Worm (Caenorhabditis elegans) whole organism, late embryonic: Measurements from ENCODE around the gene eif-3.L.

Experiments used
- C38D4.7 ChIP-seq: fragments of 200-800 bp; sonication (Bioruptor generic); optimal IDR thresholded peaks from 2 replicates; lab custom pipeline; 2018; ENCODE audit warnings: mild to moderate bottlenecking, missing genetic modification characterization, moderate library complexity, missing compliant biosample characterization
- K02D7.2 ChIP-seq: sonication (generic microtip); optimal IDR thresholded peaks from 2 replicates; lab custom pipeline; 2017; ENCODE audit warnings: mild to moderate bottlenecking, missing genetic modification characterization, missing compliant biosample characterization
- Y22D7AL.16 ChIP-seq: sonication (generic microtip); optimal IDR thresholded peaks from 2 replicates; lab custom pipeline; 2016; ENCODE audit warnings: missing genetic modification characterization, missing compliant biosample characterization
- ahr-1 ChIP-seq: sonication (generic microtip); optimal IDR thresholded peaks from 2 replicates; lab custom pipeline; 2016; ENCODE audit warnings: missing genetic modification characterization, missing compliant biosample characterization
- ama-1 ChIP-seq: fragments of 150-350 bp; optimal IDR thresholded peaks from 2 replicates; lab custom pipeline; 2014
- ceh-19 ChIP-seq: fragments of 200-800 bp; sonication (Bioruptor generic); optimal IDR thresholded peaks from 2 replicates; lab custom pipeline; 2018; ENCODE audit warnings: mild to moderate bottlenecking, missing genetic modification characterization, missing compliant biosample characterization
- ceh-2 ChIP-seq: sonication (generic microtip); optimal IDR thresholded peaks from 2 replicates; lab custom pipeline; 2016; ENCODE audit warnings: missing genotype, missing genetic modification characterization, missing compliant biosample characterization
- ceh-30 ChIP-seq: fragments of 150-350 bp; optimal IDR thresholded peaks from 2 replicates; lab custom pipeline; 2014; ENCODE audit warnings: missing biosample characterization, missing genetic modification characterization
- ceh-34 ChIP-seq: sonication (generic microtip); optimal IDR thresholded peaks from 2 replicates; lab custom pipeline; 2016; ENCODE audit warnings: mild to moderate bottlenecking, missing genetic modification characterization, missing compliant biosample characterization
- ceh-48 ChIP-seq: sonication (generic microtip); optimal IDR thresholded peaks from 2 replicates; lab custom pipeline; 2016; ENCODE audit warnings: missing genetic modification characterization, inconsistent platforms, missing compliant biosample characterization
- ceh-6 ChIP-seq: fragments of 200-800 bp; sonication (Bioruptor generic); optimal IDR thresholded peaks from 2 replicates; lab custom pipeline; 2018; ENCODE audit warnings: mild to moderate bottlenecking, missing genetic modification characterization, missing compliant biosample characterization
- che-1 ChIP-seq: sonication (generic microtip); optimal IDR thresholded peaks from 2 replicates; lab custom pipeline; 2016; ENCODE audit warnings: mild to moderate bottlenecking, missing genetic modification characterization, missing compliant biosample characterization
- dmd-4 ChIP-seq: sonication (generic microtip); optimal IDR thresholded peaks from 2 replicates; lab custom pipeline; 2016; ENCODE audit warnings: borderline replicate concordance, missing genetic modification characterization, missing compliant biosample characterization
- dve-1 ChIP-seq: sonication (generic microtip); optimal IDR thresholded peaks from 2 replicates; lab custom pipeline; 2017; ENCODE audit warnings: antibody characterized with exemption, mild to moderate bottlenecking, missing genetic modification characterization, missing compliant biosample characterization
- elt-2 ChIP-seq: sonication (generic microtip); optimal IDR thresholded peaks from 2 replicates; lab custom pipeline; 2016; ENCODE audit warnings: missing genetic modification reagents, missing genetic modification characterization, missing compliant biosample characterization
- ets-4 ChIP-seq: sonication (generic microtip); optimal IDR thresholded peaks from 2 replicates; lab custom pipeline; 2016; ENCODE audit warnings: missing genetic modification characterization, missing compliant biosample characterization
- fkh-6 ChIP-seq: sonication (generic microtip); optimal IDR thresholded peaks from 2 replicates; lab custom pipeline; 2016; ENCODE audit warnings: missing genetic modification characterization, missing compliant biosample characterization
- gmeb-2 ChIP-seq: sonication (generic microtip); optimal IDR thresholded peaks from 2 replicates; lab custom pipeline; 2016; ENCODE audit warnings: missing genetic modification characterization, inconsistent platforms, missing compliant biosample characterization
- hlh-13 ChIP-seq: fragments of 200-800 bp; sonication (Bioruptor generic); optimal IDR thresholded peaks from 2 replicates; lab custom pipeline; 2018; ENCODE audit warnings: mild to moderate bottlenecking, missing genetic modification characterization, missing compliant biosample characterization
- hlh-6 ChIP-seq: sonication (generic microtip); optimal IDR thresholded peaks from 2 replicates; lab custom pipeline; 2016; ENCODE audit warnings: missing genotype, missing genetic modification characterization, missing compliant biosample characterization
- hlh-8 ChIP-seq: sonication (generic microtip); optimal IDR thresholded peaks from 2 replicates; lab custom pipeline; 2016; ENCODE audit warnings: missing genotype, missing genetic modification characterization, missing compliant biosample characterization
- lim-6 ChIP-seq: sonication (generic microtip); optimal IDR thresholded peaks from 2 replicates; lab custom pipeline; 2016; ENCODE audit warnings: missing genetic modification characterization, missing compliant biosample characterization
- lin-11 ChIP-seq: fragments of 200-800 bp; sonication (Bioruptor generic); optimal IDR thresholded peaks from 2 replicates; lab custom pipeline; 2018; ENCODE audit warnings: mild to moderate bottlenecking, missing genetic modification characterization, missing compliant biosample characterization
- nfya-1 ChIP-seq: sonication (generic microtip); optimal IDR thresholded peaks from 2 replicates; lab custom pipeline; 2017; ENCODE audit warnings: missing genetic modification characterization, mild to moderate bottlenecking, missing compliant biosample characterization, antibody characterized with exemption, moderate library complexity
- nhr-11 ChIP-seq: fragments of 150-350 bp; optimal IDR thresholded peaks from 2 replicates; lab custom pipeline; 2014; ENCODE audit warnings: missing biosample characterization, missing genetic modification characterization
- nhr-232 ChIP-seq: sonication (generic microtip); optimal IDR thresholded peaks from 2 replicates; lab custom pipeline; 2016; ENCODE audit warnings: missing genetic modification characterization, missing compliant biosample characterization
- pat-9 ChIP-seq: fragments of 200-800 bp; sonication (Bioruptor generic); optimal IDR thresholded peaks from 2 replicates; lab custom pipeline; 2018; ENCODE audit warnings: mild to moderate bottlenecking, missing genetic modification characterization, moderate library complexity, missing compliant biosample characterization
- pax-1 ChIP-seq: fragments of 150-350 bp; optimal IDR thresholded peaks from 2 replicates; lab custom pipeline; 2014; ENCODE audit warnings: missing biosample characterization, missing genetic modification characterization
- pha-2 ChIP-seq: sonication (generic microtip); optimal IDR thresholded peaks from 2 replicates; lab custom pipeline; 2017; ENCODE audit warnings: mild to moderate bottlenecking, missing genetic modification characterization, missing compliant biosample characterization
- pha-4 ChIP-seq: fragments of 150-350 bp; optimal IDR thresholded peaks from 2 replicates; lab custom pipeline; 2018; ENCODE audit warnings: missing biosample characterization, missing genetic modification reagents, missing genetic modification characterization
- sdc-2 ChIP-seq: sonication (generic microtip); optimal IDR thresholded peaks from 2 replicates; lab custom pipeline; 2016; ENCODE audit warnings: missing genotype, missing genetic modification characterization, missing compliant biosample characterization
- sox-2 ChIP-seq: fragments of 200-800 bp; sonication (Bioruptor generic); IDR thresholded peaks from 2 replicates; pipeline ENCODE4 v1.3.6; 2022; ENCODE audit warnings: missing genetic modification reagents, missing genetic modification characterization, missing compliant biosample characterization
- sox-4 ChIP-seq: sonication (generic microtip); optimal IDR thresholded peaks from 2 replicates; lab custom pipeline; 2017; ENCODE audit warnings: mild to moderate bottlenecking, missing genetic modification characterization, inconsistent platforms, missing compliant biosample characterization
- syd-9 ChIP-seq: sonication (generic microtip); optimal IDR thresholded peaks from 2 replicates; lab custom pipeline; 2016; ENCODE audit warnings: mild to moderate bottlenecking, missing genetic modification characterization, moderate library complexity, missing compliant biosample characterization
- tbx-2 ChIP-seq: sonication (generic microtip); optimal IDR thresholded peaks from 2 replicates; lab custom pipeline; 2016; ENCODE audit warnings: missing genetic modification characterization, missing compliant biosample characterization
- ttx-3 ChIP-seq: sonication (generic microtip); optimal IDR thresholded peaks from 2 replicates; lab custom pipeline; 2016; ENCODE audit warnings: missing genetic modification reagents, missing genetic modification characterization, missing compliant biosample characterization
- unc-3 ChIP-seq, 2 experiments: fragments of 200-800 bp in 1 of 2; sonication (Bioruptor generic) in 1 of 2; sonication (generic microtip) in 1 of 2; conservative IDR thresholded peaks in 1 of 2; optimal IDR thresholded peaks in 1 of 2; 2 replicates each; pipeline versions ENCODE4 v1.3.6 to Lab custom; 2016 to 2022; ENCODE audit warnings: missing compliant biosample characterization in 2 of 2, missing genetic modification characterization in 2 of 2, missing genetic modification reagents in 1 of 2
- unc-55 ChIP-seq: sonication (generic microtip); optimal IDR thresholded peaks from 2 replicates; lab custom pipeline; 2017; ENCODE audit warnings: missing biosample characterization, missing genetic modification reagents, missing genetic modification characterization
- unc-86 ChIP-seq: sonication (generic microtip); optimal IDR thresholded peaks from 2 replicates; lab custom pipeline; 2016; ENCODE audit warnings: missing genetic modification characterization, missing compliant biosample characterization
- ztf-16 ChIP-seq: sonication (generic microtip); optimal IDR thresholded peaks from 2 replicates; lab custom pipeline; 2017; ENCODE audit warnings: missing genetic modification characterization, missing compliant biosample characterization

Gene eif-3.L

DNA sequence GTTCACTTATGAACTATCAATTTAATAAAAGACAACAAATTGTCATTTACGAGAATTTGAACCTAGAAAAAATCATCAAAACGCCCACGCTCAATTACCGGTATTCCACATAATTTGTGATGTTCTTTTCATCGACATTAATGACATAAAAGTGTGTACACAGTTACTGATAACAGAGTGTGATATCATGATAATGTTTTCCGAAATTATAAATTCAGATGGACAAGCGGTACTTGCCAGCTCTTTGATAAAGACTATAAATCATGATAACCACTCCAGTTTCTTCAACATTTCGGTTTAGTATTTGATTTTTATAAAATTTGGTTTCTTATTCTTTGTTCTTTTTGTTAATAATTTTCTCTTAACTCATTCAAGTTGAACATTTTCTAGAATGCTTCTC, 36.5 kb downstream of the eif-3.L start, which contains the start of gene lys-8:
Gene lys-8 (plus strand): TSS at position 391 of the 400 bp plus-strand sequence.
- no peak for TF ChIP-seq pax-1 (tag; lab: Kevin White, UChicago)
- peak; percentile 98 for TF ChIP-seq elt-2
- TF ChIP-seq, all 69 proteins: peak for 1

DNA sequence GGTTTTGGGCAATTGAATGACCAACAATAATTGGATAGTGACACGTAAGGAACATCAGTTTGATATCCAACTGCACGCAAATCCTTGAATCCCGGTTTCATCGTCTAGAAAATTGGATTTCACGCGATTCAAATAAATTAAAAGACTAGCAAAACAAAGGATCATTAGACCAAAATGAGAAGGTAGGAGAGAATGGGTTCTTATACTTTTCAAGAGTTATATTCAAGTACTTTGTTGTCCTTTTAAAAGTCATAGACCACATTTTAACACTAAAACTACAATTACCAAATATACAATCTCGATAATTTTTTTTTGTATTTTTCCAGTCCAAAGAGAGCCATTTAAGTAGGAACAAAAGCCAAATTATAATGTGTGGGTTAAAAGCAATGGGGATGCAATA, 40.0 kb downstream of the eif-3.L start, which contains the start of gene T25E4.2:
Gene T25E4.2 (minus strand): TSS at position 101 of the 400 bp plus-strand sequence.
- no peak for TF ChIP-seq nhr-11 (tag; lab: Kevin White, UChicago)
- TF ChIP-seq ahr-1 (tag; lab: Kevin White, UChicago), result no peak

DNA sequence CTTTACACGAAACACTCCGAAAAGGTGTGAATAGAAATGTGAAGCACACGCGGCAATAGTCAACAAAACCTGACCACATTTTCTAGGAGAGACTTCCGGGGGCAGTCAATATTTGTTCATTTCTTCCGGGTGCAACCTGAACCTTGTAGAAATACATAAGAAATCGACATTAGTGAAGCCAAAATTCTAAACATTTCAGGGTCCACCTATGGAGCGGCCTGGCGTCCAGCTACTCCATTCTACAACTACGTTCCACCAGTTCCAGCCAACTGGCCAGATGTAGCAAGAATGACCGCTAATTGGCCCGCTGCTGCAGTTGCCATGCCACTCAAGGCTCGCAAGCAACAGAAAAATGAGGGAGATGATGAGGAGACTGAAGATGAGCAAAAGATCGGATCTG, 43.0 kb downstream of the eif-3.L start:
- TF ChIP-seq ttx-3 (no peak), pha-4 (no peak), pat-9 (tag; lab: Kevin White, UChicago) (no peak), K02D7.2 (tag; lab: Kevin White, UChicago) (no peak)

DNA sequence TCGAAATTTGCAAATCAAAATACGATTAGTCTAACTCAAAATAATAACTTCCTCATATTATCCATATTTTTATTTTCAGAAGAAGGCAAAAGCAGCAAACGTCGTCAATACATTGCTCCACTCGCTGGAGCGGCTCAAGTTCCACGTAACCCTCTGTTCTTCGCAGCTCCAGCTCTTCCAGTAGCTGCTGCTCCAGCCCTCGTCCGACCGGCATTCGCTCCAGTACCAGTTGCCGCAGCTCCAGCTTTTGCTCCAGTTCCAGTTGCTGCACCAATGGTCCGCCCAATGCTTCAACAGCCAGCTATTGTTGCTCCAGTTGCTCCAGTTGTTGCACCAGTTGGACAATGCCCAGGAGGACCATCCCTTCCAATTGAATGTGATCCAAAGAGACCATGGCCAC, 43.6 kb downstream of the eif-3.L start:
- TF ChIP-seq lim-6, result no peak
- no peak for TF ChIP-seq C38D4.7 (GFP tag; lab: Kevin White, UChicago)
- no peak for TF ChIP-seq gmeb-2 (tag; lab: Kevin White, UChicago)
- TF ChIP-seq unc-55 (GFP tag; lab: Kevin White, UChicago), result no peak
- TF ChIP-seq hlh-8, result no peak

DNA sequence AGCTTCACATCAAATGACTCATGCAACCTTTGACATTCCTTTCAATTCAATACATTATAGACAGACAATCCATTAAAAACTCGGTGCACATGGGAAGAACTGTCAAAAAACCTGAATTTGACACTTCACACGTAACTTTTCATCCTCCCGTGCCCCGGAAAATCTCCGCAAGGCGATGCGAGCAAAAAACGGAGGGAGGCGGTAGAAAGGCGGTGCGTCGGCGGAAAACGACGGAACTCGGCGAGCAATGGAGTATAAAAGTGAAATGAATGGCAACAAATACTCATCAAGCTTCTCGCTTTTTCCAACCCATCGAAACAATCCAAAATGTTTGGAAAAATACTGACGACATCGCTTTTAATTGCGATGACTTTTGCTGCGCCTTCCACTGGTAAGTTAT, 44.2 kb downstream of the eif-3.L start, which contains the start of gene T25E4.1:
Gene T25E4.1 (plus strand): TSS at position 301 of the 400 bp plus-strand sequence.
- TF ChIP-seq ets-4 (no peak), Y22D7AL.16 (tag; lab: Kevin White, UChicago) (no peak), ceh-30 (no peak)
- TF ChIP-seq, all 69 proteins: peak for 0

DNA sequence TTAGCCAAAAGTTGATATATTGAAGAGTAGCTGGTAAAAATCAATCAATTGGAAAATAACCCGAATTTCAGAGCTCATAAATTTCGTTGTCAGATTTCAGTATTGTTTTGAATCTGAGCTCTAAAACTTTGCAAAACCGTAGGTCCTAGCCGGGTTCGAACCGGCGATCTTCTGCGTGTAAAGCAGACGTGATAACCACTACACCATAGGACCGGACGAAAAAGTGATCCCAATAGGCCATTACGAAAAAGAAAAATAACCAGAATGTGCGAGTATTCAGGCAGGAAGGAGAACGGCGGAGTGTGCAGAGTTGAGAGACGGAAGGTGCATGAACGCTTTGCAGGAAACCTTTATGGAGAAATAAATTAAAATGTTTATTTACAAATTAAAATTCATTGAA, 45.2 kb downstream of the eif-3.L start:
- TF ChIP-seq nfya-1 (tag; lab: Kevin White, UChicago), result peak; percentile 9
- TF ChIP-seq unc-3 (GFP tag; conservative IDR thresholded peaks at IDR 0.05; lab: Robert Waterston, UW), result no peak
- no peak for TF ChIP-seq unc-3 (tag; optimal IDR thresholded peaks at IDR 0.05; lab: Kevin White, UChicago)
- no peak for TF ChIP-seq ceh-2 (tag; lab: Kevin White, UChicago)
- TF ChIP-seq ztf-16 (tag; lab: Kevin White, UChicago), result no peak
- TF ChIP-seq elt-2, result peak; percentile 86
- peak; percentile 23 for TF ChIP-seq sox-4 (tag; lab: Kevin White, UChicago)
- TF ChIP-seq ceh-6 (GFP tag; lab: Kevin White, UChicago), result peak; percentile 55
- no peak for TF ChIP-seq nhr-11 (tag; lab: Kevin White, UChicago)
- peak; percentile 41 for TF ChIP-seq Y22D7AL.16 (tag; lab: Kevin White, UChicago)
- peak; percentile 32 for TF ChIP-seq lin-11 (tag; lab: Kevin White, UChicago)
- no peak for TF ChIP-seq sox-2 (GFP tag; lab: Robert Waterston, UW)
- peak; percentile 0 for TF ChIP-seq ceh-48 (tag; lab: Kevin White, UChicago)
- TF ChIP-seq hlh-6 (tag; lab: Kevin White, UChicago), result peak; percentile 37
- peak; percentile 21 for TF ChIP-seq ceh-34 (tag; lab: Kevin White, UChicago)
- peak; percentile 17 for TF ChIP-seq ceh-19
- peak; percentile 27 for TF ChIP-seq fkh-6 (tag; lab: Kevin White, UChicago)
- TF ChIP-seq dmd-4 (tag; lab: Kevin White, UChicago), result no peak
- peak; percentile 36 for TF ChIP-seq che-1
- peak; percentile 25 for TF ChIP-seq tbx-2 (tag; lab: Kevin White, UChicago)
- no peak for TF ChIP-seq unc-86
- peak; percentile 47 for TF ChIP-seq nhr-232 (tag; lab: Kevin White, UChicago)
- peak; percentile 42 for TF ChIP-seq pha-2 (tag; lab: Kevin White, UChicago)
- TF ChIP-seq syd-9 (tag; lab: Kevin White, UChicago), result peak; percentile 33
- TF ChIP-seq sdc-2 (tag; lab: Kevin White, UChicago), result no peak
- no peak for TF ChIP-seq ceh-30
- no peak for TF ChIP-seq ama-1 (lab: Kevin White, UChicago)
- no peak for TF ChIP-seq hlh-13
- TF ChIP-seq C38D4.7 (GFP tag; lab: Kevin White, UChicago), result peak; percentile 39
- TF ChIP-seq dve-1 (tag; lab: Kevin White, UChicago), result peak; percentile 43
- TF ChIP-seq, all 69 proteins: peak for 18
